Fruit fly (Drosophila melanogaster) whole organism, prepupa: ENCODE data around the gene Miro.
A peak's percentile ranks its signal among the peaks of the same experiment; 100 is the strongest.

Source experiments
- Blimp-1 ChIP-seq: fragments of 200-800 bp; sonication (Bioruptor generic); optimal IDR thresholded peaks from 3 replicates; lab custom pipeline; 2017; ENCODE audit warnings: missing biosample characterization, missing genetic modification characterization, mild to moderate bottlenecking, moderate library complexity, missing genetic modification reagents
- CG10669 ChIP-seq: fragments of 200-800 bp; sonication (Bioruptor generic); optimal IDR thresholded peaks from 3 replicates; lab custom pipeline; 2018; ENCODE audit warnings: missing biosample characterization, mild to moderate bottlenecking, missing genetic modification characterization, moderate library complexity
- CG11762 ChIP-seq: fragments of 200-800 bp; sonication (Bioruptor generic); optimal IDR thresholded peaks from 3 replicates; lab custom pipeline; 2016; ENCODE audit warnings: missing biosample characterization, missing genetic modification characterization; ENCODE audit not compliant: insufficient read depth
- CG15336 ChIP-seq: fragments of 200-800 bp; sonication (Bioruptor generic); IDR thresholded peaks from 2 replicates; pipeline ENCODE4 v1.3.6; 2022; ENCODE audit warnings: missing biosample characterization, missing genetic modification characterization
- CG1621 ChIP-seq: fragments of 200-800 bp; sonication (Bioruptor generic); optimal IDR thresholded peaks from 3 replicates; lab custom pipeline; 2018; ENCODE audit warnings: missing biosample characterization, mild to moderate bottlenecking, missing genetic modification characterization
- CG3032 ChIP-seq: fragments of 200-800 bp; optimal IDR thresholded peaks from 2 replicates; lab custom pipeline; 2019; ENCODE audit warnings: missing biosample characterization, mild to moderate bottlenecking, missing genetic modification characterization, moderate library complexity
- CG32006 ChIP-seq: fragments of 200-800 bp; sonication (Bioruptor generic); optimal IDR thresholded peaks from 3 replicates; lab custom pipeline; 2017; ENCODE audit warnings: missing biosample characterization, mild to moderate bottlenecking, missing genetic modification characterization
- CG34406 ChIP-seq: fragments of 200-800 bp; sonication (Bioruptor generic); optimal IDR thresholded peaks from 3 replicates; lab custom pipeline; 2016; ENCODE audit warnings: missing biosample characterization, missing genetic modification characterization
- CG3919 ChIP-seq: fragments of 200-800 bp; sonication (Bioruptor generic); optimal IDR thresholded peaks from 3 replicates; lab custom pipeline; 2016; ENCODE audit warnings: missing biosample characterization, missing genetic modification characterization
- CG6163 ChIP-seq: fragments of 200-800 bp; sonication (Bioruptor generic); IDR thresholded peaks from 3 replicates; pipeline ENCODE4 v1.3.6; 2022; ENCODE audit warnings: missing biosample characterization, missing genetic modification characterization
- CG6792 ChIP-seq: fragments of 200-800 bp; sonication (Bioruptor generic); optimal IDR thresholded peaks from 3 replicates; lab custom pipeline; 2016; ENCODE audit warnings: missing biosample characterization, missing genetic modification characterization
- CG6808 ChIP-seq: fragments of 200-800 bp; sonication (Bioruptor generic); optimal IDR thresholded peaks from 3 replicates; lab custom pipeline; 2017; ENCODE audit warnings: missing biosample characterization, missing genetic modification characterization, mild to moderate bottlenecking, moderate library complexity, missing genetic modification reagents
- CG7368 ChIP-seq: fragments of 200-800 bp; sonication (Bioruptor generic); optimal IDR thresholded peaks from 3 replicates; lab custom pipeline; 2016; ENCODE audit warnings: missing biosample characterization, missing genetic modification characterization
- CG8119 ChIP-seq: fragments of 200-800 bp; sonication (Bioruptor generic); IDR thresholded peaks from 3 replicates; pipeline ENCODE4 v1.3.6; 2022; ENCODE audit warnings: missing biosample characterization, missing genetic modification characterization
- CG8319 ChIP-seq: fragments of 200-800 bp; sonication (Bioruptor generic); optimal IDR thresholded peaks from 3 replicates; lab custom pipeline; 2016; ENCODE audit warnings: missing biosample characterization, missing genetic modification characterization
- CG8632 ChIP-seq: fragments of 200-800 bp; sonication (Bioruptor generic); optimal IDR thresholded peaks from 3 replicates; lab custom pipeline; 2016; ENCODE audit warnings: missing biosample characterization, missing genetic modification characterization
- CG9139 ChIP-seq: fragments of 200-800 bp; sonication (Bioruptor generic); optimal IDR thresholded peaks from 3 replicates; lab custom pipeline; 2017; ENCODE audit warnings: missing biosample characterization, mild to moderate bottlenecking, missing genetic modification characterization
- Eip75B ChIP-seq: fragments of 200-800 bp; sonication (Bioruptor generic); optimal IDR thresholded peaks from 3 replicates; lab custom pipeline; 2016; ENCODE audit warnings: missing biosample characterization, missing genetic modification characterization
- Eip78C ChIP-seq: fragments of 200-800 bp; sonication (Bioruptor generic); peaks from one replicate; lab custom pipeline; 2016; ENCODE audit warnings: missing biosample characterization, missing genetic modification characterization
- Eip93F ChIP-seq: fragments of 200-800 bp; sonication (Bioruptor generic); optimal IDR thresholded peaks from 2 replicates; lab custom pipeline; 2016; ENCODE audit warnings: missing biosample characterization, mild to moderate bottlenecking, missing genetic modification characterization
- Ets21C ChIP-seq: fragments of 200-800 bp; sonication (Bioruptor generic); optimal IDR thresholded peaks from 3 replicates; lab custom pipeline; 2016; ENCODE audit warnings: missing biosample characterization, missing genetic modification characterization
- Ets96B ChIP-seq: fragments of 200-800 bp; optimal IDR thresholded peaks from 2 replicates; lab custom pipeline; 2019; ENCODE audit warnings: missing biosample characterization, mild to moderate bottlenecking, missing genetic modification characterization, moderate library complexity
- Hr38 ChIP-seq: sonication (Bioruptor generic); optimal IDR thresholded peaks from 2 replicates; lab custom pipeline; 2016; ENCODE audit warnings: missing biosample characterization, missing genetic modification characterization
- Hr39 ChIP-seq: fragments of 200-800 bp; sonication (Bioruptor generic); optimal IDR thresholded peaks from 2 replicates; lab custom pipeline; 2016; ENCODE audit warnings: missing biosample characterization, missing genetic modification characterization
- Met ChIP-seq: fragments of 200-800 bp; sonication (Bioruptor generic); optimal IDR thresholded peaks from 3 replicates; lab custom pipeline; 2016; ENCODE audit warnings: missing biosample characterization, missing genetic modification characterization
- OdsH ChIP-seq: fragments of 200-800 bp; sonication (Bioruptor generic); optimal IDR thresholded peaks from 3 replicates; lab custom pipeline; 2016; ENCODE audit warnings: missing biosample characterization, missing genetic modification characterization
- Sox102F ChIP-seq: fragments of 200-800 bp; sonication (Bioruptor generic); optimal IDR thresholded peaks from 2 replicates; lab custom pipeline; 2016; ENCODE audit warnings: missing biosample characterization, mild to moderate bottlenecking, missing genetic modification characterization
- Sox14 ChIP-seq: fragments of 200-800 bp; sonication (Bioruptor generic); optimal IDR thresholded peaks from 3 replicates; lab custom pipeline; 2016; ENCODE audit warnings: missing biosample characterization, missing genetic modification characterization
- Sox15 ChIP-seq: fragments of 200-800 bp; sonication (Bioruptor generic); optimal IDR thresholded peaks from 3 replicates; lab custom pipeline; 2016; ENCODE audit warnings: missing biosample characterization, missing genetic modification characterization
- achi ChIP-seq: fragments of 200-800 bp; sonication (Bioruptor generic); optimal IDR thresholded peaks from 3 replicates; lab custom pipeline; 2016; ENCODE audit warnings: missing biosample characterization, missing genetic modification characterization
- acj6 ChIP-seq: fragments of 200-800 bp; sonication (Bioruptor generic); optimal IDR thresholded peaks from 3 replicates; lab custom pipeline; 2016; ENCODE audit warnings: missing biosample characterization, missing genetic modification characterization
- cyc ChIP-seq: fragments of 200-800 bp; sonication (Bioruptor generic); optimal IDR thresholded peaks from 3 replicates; lab custom pipeline; 2016; ENCODE audit warnings: missing biosample characterization, missing genetic modification characterization
- dac ChIP-seq: fragments of 200-800 bp; sonication (Bioruptor generic); optimal IDR thresholded peaks from 2 replicates; lab custom pipeline; 2017; ENCODE audit warnings: missing biosample characterization, mild to moderate bottlenecking, missing genetic modification characterization
- dsx ChIP-seq: fragments of 200-800 bp; optimal IDR thresholded peaks from 3 replicates; lab custom pipeline; 2019; ENCODE audit warnings: missing biosample characterization, mild to moderate bottlenecking, missing genetic modification characterization, moderate library complexity; ENCODE audit not compliant: poor library complexity, severe bottlenecking
- esn ChIP-seq: fragments of 200-800 bp; sonication (Bioruptor generic); optimal IDR thresholded peaks from 2 replicates; lab custom pipeline; 2016; ENCODE audit warnings: missing biosample characterization, mild to moderate bottlenecking, missing genetic modification characterization, moderate library complexity
- fd59A ChIP-seq: fragments of 200-800 bp; sonication (Bioruptor generic); optimal IDR thresholded peaks from 2 replicates; lab custom pipeline; 2017; ENCODE audit warnings: missing biosample characterization, mild to moderate bottlenecking, missing genetic modification characterization, missing genetic modification reagents
- fd85E ChIP-seq: fragments of 200-800 bp; sonication (Bioruptor generic); optimal IDR thresholded peaks from 3 replicates; lab custom pipeline; 2016; ENCODE audit warnings: missing biosample characterization, missing genetic modification characterization
- fkh ChIP-seq: fragments of 200-800 bp; sonication (Bioruptor generic); optimal IDR thresholded peaks from 3 replicates; lab custom pipeline; 2017; ENCODE audit warnings: missing biosample characterization, mild to moderate bottlenecking, missing genetic modification characterization, moderate library complexity
- lz ChIP-seq: fragments of 200-800 bp; sonication (Bioruptor generic); optimal IDR thresholded peaks from 3 replicates; lab custom pipeline; 2016; ENCODE audit warnings: missing biosample characterization, missing genetic modification characterization
- salr ChIP-seq, 2 experiments: fragments of 200-800 bp; sonication (Bioruptor generic); optimal IDR thresholded peaks; 3 replicates each; lab custom pipeline; 2016 to 2018; ENCODE audit warnings: missing biosample characterization in 2 of 2, missing genetic modification characterization in 2 of 2, mild to moderate bottlenecking in 1 of 2
- spab ChIP-seq: fragments of 200-800 bp; sonication (Bioruptor generic); optimal IDR thresholded peaks from 2 replicates; lab custom pipeline; 2017; ENCODE audit warnings: missing biosample characterization, mild to moderate bottlenecking, missing genetic modification characterization, missing genetic modification reagents
- ss ChIP-seq, 2 experiments: fragments of 200-800 bp; sonication (Bioruptor generic); optimal IDR thresholded peaks; 2 replicates in 1 of 2; 3 replicates in 1 of 2; lab custom pipeline; 2017 to 2018; ENCODE audit warnings: mild to moderate bottlenecking in 2 of 2, missing biosample characterization in 2 of 2, missing genetic modification characterization in 2 of 2, moderate library complexity in 1 of 2
- svp ChIP-seq: fragments of 200-800 bp; sonication (Bioruptor generic); peaks from one replicate; lab custom pipeline; 2016; ENCODE audit warnings: missing biosample characterization, missing genetic modification characterization
- topi ChIP-seq: fragments of 200-800 bp; sonication (Bioruptor generic); optimal IDR thresholded peaks from 3 replicates; lab custom pipeline; 2016; ENCODE audit warnings: missing biosample characterization, missing genetic modification characterization
- vri ChIP-seq: fragments of 200-800 bp; sonication (Bioruptor generic); optimal IDR thresholded peaks from 3 replicates; lab custom pipeline; 2016; ENCODE audit warnings: missing biosample characterization, mild to moderate bottlenecking, missing genetic modification characterization

Gene Miro

dm6 chr3R:24065718-24066117 lies 27.1 kb upstream of the Miro start:
- TF ChIP-seq CG3032 (tag; lab: Kevin White, UChicago) (no peak), Ets21C (GFP tag; lab: Kevin White, UChicago) (no peak), acj6 (GFP tag; lab: Kevin White, UChicago) (no peak), esn (GFP tag; lab: Kevin White, UChicago) (no peak), Ets96B (tag; lab: Kevin White, UChicago) (no peak), CG10669 (no peak), svp (no peak), CG34406 (no peak), Blimp-1 (GFP tag; lab: Kevin White, UChicago) (no peak), Sox15 (GFP tag; lab: Kevin White, UChicago) (no peak), CG6163 (no peak), ss (GFP tag; optimal IDR thresholded peaks at IDR 0.05; lab: Kevin White, UChicago) (no peak)

- no peak for TF ChIP-seq fd85E (GFP tag; lab: Kevin White, UChicago)
- peak; percentile 47 for TF ChIP-seq esn (GFP tag; lab: Kevin White, UChicago)
- no peak for TF ChIP-seq CG9139
- TF ChIP-seq dsx (GFP tag; lab: Kevin White, UChicago): peak; percentile 62
- peak; percentile 40 for TF ChIP-seq lz (GFP tag; lab: Kevin White, UChicago)
- TF ChIP-seq fd59A (GFP tag; lab: Kevin White, UChicago): no peak
- no peak for TF ChIP-seq svp
- TF ChIP-seq OdsH (GFP tag; lab: Kevin White, UChicago): no peak
- TF ChIP-seq cyc (GFP tag; lab: Kevin White, UChicago): no peak
- TF ChIP-seq CG3032 (tag; lab: Kevin White, UChicago): peak; percentile 27
- TF ChIP-seq salr (GFP tag; optimal IDR thresholded peaks at IDR 0.05; lab: Kevin White, UChicago): no peak
- TF ChIP-seq Met (GFP tag; lab: Kevin White, UChicago): no peak
- TF ChIP-seq Sox14 (GFP tag; lab: Kevin White, UChicago): peak; percentile 94
- no peak for TF ChIP-seq CG10669
- TF ChIP-seq CG11762 (GFP tag; lab: Kevin White, UChicago): no peak
- TF ChIP-seq fkh (GFP tag; lab: Kevin White, UChicago): peak; percentile 99
- TF ChIP-seq Hr39 (GFP tag; lab: Kevin White, UChicago): no peak
- no peak for TF ChIP-seq Ets96B (tag; lab: Kevin White, UChicago)
Observed at dm6 chr3R:24058041-24058440, 19.4 kb upstream of the Miro start, which contains the start of gene SMC1. Gene SMC1, plus strand, starts transcription at chr3R:24058287.

dm6 chr3R:24057188-24057587 lies 18.5 kb upstream of the Miro start, which contains the start of gene Hsp68:
Gene Hsp68, minus strand, starts transcription at chr3R:24057310.
- TF ChIP-seq Met (GFP tag; lab: Kevin White, UChicago) (no peak), Sox102F (no peak), ss (GFP tag; optimal IDR thresholded peaks at IDR 0.05; lab: Kevin White, UChicago) (peak in 1 of 2 experiments; percentile 49), CG6808 (GFP tag; lab: Kevin White, UChicago) (peak; percentile 43), CG9139 (no peak), topi (GFP tag; lab: Kevin White, UChicago) (no peak), CG7368 (GFP tag; lab: Kevin White, UChicago) (no peak), CG6792 (GFP tag; lab: Kevin White, UChicago) (no peak), OdsH (GFP tag; lab: Kevin White, UChicago) (no peak), svp (peak; percentile 87), CG8319 (GFP tag; lab: Kevin White, UChicago) (no peak), CG3919 (GFP tag; lab: Kevin White, UChicago) (no peak), vri (no peak), CG1621 (peak; percentile 40), salr (GFP tag; optimal IDR thresholded peaks at IDR 0.05; lab: Kevin White, UChicago) (no peak), fd59A (GFP tag; lab: Kevin White, UChicago) (no peak), Ets96B (tag; lab: Kevin White, UChicago) (no peak), Hr38 (no peak), CG32006 (GFP tag; lab: Kevin White, UChicago) (no peak), dsx (GFP tag; lab: Kevin White, UChicago) (peak; percentile 55), Eip78C (GFP tag; lab: Kevin White, UChicago) (no peak), CG8119 (GFP tag; lab: Robert Waterston, UW) (no peak; the same call in 2 of the 3 replicates), cyc (GFP tag; lab: Kevin White, UChicago) (no peak), Eip93F (GFP tag; lab: Kevin White, UChicago) (no peak), achi (GFP tag; lab: Kevin White, UChicago) (no peak), CG34406 (no peak), Eip75B (no peak), dac (GFP tag; lab: Kevin White, UChicago) (no peak), CG8632 (GFP tag; lab: Kevin White, UChicago) (no peak), esn (GFP tag; lab: Kevin White, UChicago) (peak; percentile 8), spab (GFP tag; lab: Kevin White, UChicago) (no peak), CG15336 (GFP tag; lab: Robert Waterston, UW) (no peak), Ets21C (GFP tag; lab: Kevin White, UChicago) (no peak), CG3032 (tag; lab: Kevin White, UChicago) (no peak), Sox15 (GFP tag; lab: Kevin White, UChicago) (no peak)
